Worm (Caenorhabditis elegans) whole organism, early embryonic: ENCODE data around the gene T04C12.9.

Experiments used
- F13C5.2 ChIP-seq: sonication (generic microtip); optimal IDR thresholded peaks from 2 replicates; lab custom pipeline; 2017; ENCODE audit warnings: mild to moderate bottlenecking, missing genetic modification characterization, inconsistent platforms, missing compliant biosample characterization
- ama-1 ChIP-seq: fragments of 150-350 bp; optimal IDR thresholded peaks from 2 replicates; lab custom pipeline; 2014
- ceh-36 ChIP-seq: sonication (generic microtip); optimal IDR thresholded peaks from 2 replicates; lab custom pipeline; 2016; ENCODE audit warnings: missing genetic modification characterization, inconsistent platforms, missing compliant biosample characterization
- ets-7 ChIP-seq: sonication (generic microtip); optimal IDR thresholded peaks from 2 replicates; lab custom pipeline; 2016; ENCODE audit warnings: missing genotype, missing genetic modification characterization, missing compliant biosample characterization
- hmg-4 ChIP-seq: fragments of 200-800 bp; sonication (Bioruptor generic); optimal IDR thresholded peaks from 2 replicates; lab custom pipeline; 2018; ENCODE audit warnings: mild to moderate bottlenecking, missing genetic modification characterization, missing compliant biosample characterization
- pes-1 ChIP-seq: fragments of 200-800 bp; sonication (Bioruptor generic); IDR thresholded peaks from 2 replicates; pipeline ENCODE4 v1.3.6; 2022; ENCODE audit warnings: missing genetic modification reagents, missing genetic modification characterization, missing compliant biosample characterization
- sea-1 ChIP-seq: fragments of 200-800 bp; sonication (Bioruptor generic); conservative IDR thresholded peaks from 2 replicates; pipeline ENCODE4 v1.3.6; 2022; ENCODE audit warnings: missing genetic modification characterization, missing compliant biosample characterization
- tbx-37 ChIP-seq: fragments of 200-800 bp; sonication (Bioruptor generic); conservative IDR thresholded peaks from 2 replicates; pipeline ENCODE4 v1.3.6; 2022; ENCODE audit warnings: missing genetic modification reagents, missing genetic modification characterization, missing compliant biosample characterization
- tra-4 ChIP-seq: sonication (generic microtip); optimal IDR thresholded peaks from 2 replicates; lab custom pipeline; 2017; ENCODE audit warnings: missing genetic modification characterization, missing compliant biosample characterization

- no peak for TF ChIP-seq pes-1 (GFP tag; lab: Robert Waterston, UW)
- no peak for TF ChIP-seq F13C5.2 (tag; lab: Kevin White, UChicago)
- TF ChIP-seq ama-1 (lab: Kevin White, UChicago) = no peak
- no peak for TF ChIP-seq ets-7 (tag; lab: Kevin White, UChicago)
- TF ChIP-seq sea-1 = no peak
- no peak for TF ChIP-seq tbx-37 (GFP tag; lab: Robert Waterston, UW)
- TF ChIP-seq tra-4 = no peak
- TF ChIP-seq hmg-4 = no peak
- TF ChIP-seq ceh-36 (tag; lab: Kevin White, UChicago) = no peak
These were observed 3.8 kb downstream of the T04C12.9 start, which contains the start of gene T04C12.1 for ce11 chrV:11059180-11059579.
